Fruit fly (Drosophila melanogaster) whole organism, prepupa: Measurements from ENCODE around the gene CG11768.

ENCODE experiments used
- Blimp-1 ChIP-seq: fragments of 200-800 bp; sonication (Bioruptor generic); optimal IDR thresholded peaks from 3 replicates; lab custom pipeline; 2017; ENCODE audit warnings: missing biosample characterization, missing genetic modification characterization, mild to moderate bottlenecking, moderate library complexity, missing genetic modification reagents
- CG11902 ChIP-seq: fragments of 200-800 bp; sonication (Bioruptor generic); optimal IDR thresholded peaks from 3 replicates; lab custom pipeline; 2016; ENCODE audit warnings: missing biosample characterization, missing genetic modification characterization
- CG16779 ChIP-seq: fragments of 200-800 bp; sonication (Bioruptor generic); optimal IDR thresholded peaks from 3 replicates; lab custom pipeline; 2017; ENCODE audit warnings: missing biosample characterization, mild to moderate bottlenecking, missing genetic modification characterization
- CG4318 ChIP-seq: fragments of 200-800 bp; sonication (Bioruptor generic); optimal IDR thresholded peaks from 3 replicates; lab custom pipeline; 2017; ENCODE audit warnings: missing biosample characterization, mild to moderate bottlenecking, missing genetic modification characterization
- CG8119 ChIP-seq: fragments of 200-800 bp; sonication (Bioruptor generic); IDR thresholded peaks from 3 replicates; pipeline ENCODE4 v1.3.6; 2022; ENCODE audit warnings: missing biosample characterization, missing genetic modification characterization
- CG8319 ChIP-seq: fragments of 200-800 bp; sonication (Bioruptor generic); optimal IDR thresholded peaks from 3 replicates; lab custom pipeline; 2016; ENCODE audit warnings: missing biosample characterization, missing genetic modification characterization
- Ets21C ChIP-seq: fragments of 200-800 bp; sonication (Bioruptor generic); optimal IDR thresholded peaks from 3 replicates; lab custom pipeline; 2016; ENCODE audit warnings: missing biosample characterization, missing genetic modification characterization
- Gug ChIP-seq: fragments of 200-800 bp; sonication (Bioruptor generic); IDR thresholded peaks from 2 replicates; pipeline ENCODE4 v1.3.6; 2022; ENCODE audit warnings: missing biosample characterization, missing genetic modification characterization
- Hr39 ChIP-seq: fragments of 200-800 bp; sonication (Bioruptor generic); optimal IDR thresholded peaks from 2 replicates; lab custom pipeline; 2016; ENCODE audit warnings: missing biosample characterization, missing genetic modification characterization
- Hr4 ChIP-seq: fragments of 200-800 bp; sonication (Bioruptor generic); optimal IDR thresholded peaks from 3 replicates; lab custom pipeline; 2016; ENCODE audit warnings: missing biosample characterization, missing genetic modification characterization
- Lpt ChIP-seq: fragments of 200-800 bp; sonication (Bioruptor generic); optimal IDR thresholded peaks from 3 replicates; lab custom pipeline; 2016; ENCODE audit warnings: missing biosample characterization, missing genetic modification characterization
- Met ChIP-seq: fragments of 200-800 bp; sonication (Bioruptor generic); optimal IDR thresholded peaks from 3 replicates; lab custom pipeline; 2016; ENCODE audit warnings: missing biosample characterization, missing genetic modification characterization
- Sox15 ChIP-seq: fragments of 200-800 bp; sonication (Bioruptor generic); optimal IDR thresholded peaks from 3 replicates; lab custom pipeline; 2016; ENCODE audit warnings: missing biosample characterization, missing genetic modification characterization
- fd59A ChIP-seq: fragments of 200-800 bp; sonication (Bioruptor generic); optimal IDR thresholded peaks from 2 replicates; lab custom pipeline; 2017; ENCODE audit warnings: missing biosample characterization, mild to moderate bottlenecking, missing genetic modification characterization, missing genetic modification reagents

dm6 chr3R:8814029-8814647 is 46.1 kb upstream of the CG11768 start:
- TF ChIP-seq CG8319 (GFP tag; lab: Kevin White, UChicago) (no peak), Gug (GFP tag; lab: Robert Waterston, UW) (no peak), Blimp-1 (GFP tag; lab: Kevin White, UChicago) (no peak), fd59A (GFP tag; lab: Kevin White, UChicago) (no peak), CG11902 (GFP tag; lab: Kevin White, UChicago) (no peak), CG4318 (GFP tag; lab: Kevin White, UChicago) (no peak), Sox15 (GFP tag; lab: Kevin White, UChicago) (no peak), Lpt (no peak), Hr4 (GFP tag; lab: Kevin White, UChicago) (no peak), Hr39 (no peak), CG8119 (no peak), Ets21C (GFP tag; lab: Kevin White, UChicago) (no peak), Met (GFP tag; lab: Kevin White, UChicago) (no peak), CG16779 (tag; lab: Kevin White, UChicago) (no peak)
